Fruit fly (Drosophila melanogaster) whole organism, pupa: Measurements from ENCODE around the gene Rrp40.

Experiments
- Pif1B ChIP-seq: fragments of 200-800 bp; sonication (Bioruptor generic); optimal IDR thresholded peaks from 3 replicates; lab custom pipeline; 2016; ENCODE audit warnings: missing biosample characterization, missing genetic modification characterization
- fd96Ca ChIP-seq: fragments of 200-800 bp; sonication (Bioruptor generic); IDR thresholded peaks from 3 replicates; pipeline ENCODE4 v1.3.6; 2022; ENCODE audit warnings: missing biosample characterization, missing genetic modification characterization

DNA sequence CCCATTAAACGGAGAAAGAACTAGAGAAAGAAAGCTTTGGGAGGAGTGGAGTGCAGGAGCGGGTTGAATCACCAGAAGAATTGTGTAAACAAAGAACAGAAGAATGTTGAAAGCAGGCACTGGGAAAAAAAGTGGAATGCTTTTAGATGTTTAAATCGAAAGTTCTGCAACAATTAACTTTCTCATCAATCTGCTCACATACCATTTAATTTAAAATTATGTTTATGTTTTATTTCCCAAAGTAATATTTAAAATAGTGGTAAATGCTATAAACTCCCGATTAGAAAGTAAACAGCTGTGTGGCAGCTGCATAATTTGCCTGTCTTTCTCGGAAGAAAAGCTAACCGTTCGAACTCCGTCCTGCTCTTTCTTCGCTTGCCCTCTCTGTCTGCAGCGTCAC is 9.5 kb downstream of the Rrp40 start:
- no peak for TF ChIP-seq Pif1B (GFP tag; lab: Kevin White, UChicago)
- no peak for TF ChIP-seq fd96Ca (GFP tag; lab: Robert Waterston, UW)
